Worm (Caenorhabditis elegans) whole organism, young adult: ENCODE measurements around the gene W09C2.8.
A peak's percentile ranks its signal among the peaks of the same experiment; 100 is the strongest.

Source experiments
- B0035.1 ChIP-seq: sonication (generic microtip); optimal IDR thresholded peaks from 2 replicates; lab custom pipeline; 2016; ENCODE audit warnings: missing genetic modification characterization, mild to moderate bottlenecking, missing compliant biosample characterization, missing genotype, missing genetic modification reagents
- B0336.3 ChIP-seq: fragments of 200-800 bp; sonication (Bioruptor generic); IDR thresholded peaks from 2 replicates; pipeline ENCODE4 v1.3.6; 2022; ENCODE audit warnings: missing genetic modification characterization, missing compliant biosample characterization
- D2030.7 ChIP-seq: fragments of 200-800 bp; sonication (Bioruptor generic); IDR thresholded peaks from 2 replicates; pipeline ENCODE4 v1.3.6; 2022; ENCODE audit warnings: missing genetic modification reagents, missing genetic modification characterization, missing compliant biosample characterization
- F33H1.4 ChIP-seq: fragments of 200-800 bp; sonication (Bioruptor generic); IDR thresholded peaks from 2 replicates; pipeline ENCODE4 v1.3.6; 2022; ENCODE audit warnings: missing genetic modification reagents, missing genetic modification characterization, missing compliant biosample characterization
- F55B11.4 ChIP-seq: sonication (generic microtip); optimal IDR thresholded peaks from 2 replicates; lab custom pipeline; 2016; ENCODE audit warnings: missing compliant biosample characterization, missing genetic modification characterization, borderline replicate concordance; ENCODE audit not compliant: insufficient read depth
- K12H6.12 ChIP-seq: fragments of 200-800 bp; sonication (Bioruptor generic); optimal IDR thresholded peaks from 2 replicates; lab custom pipeline; 2018; ENCODE audit warnings: mild to moderate bottlenecking, missing genetic modification characterization, missing compliant biosample characterization
- Y56A3A.18 ChIP-seq: fragments of 200-800 bp; sonication (Bioruptor generic); IDR thresholded peaks from 2 replicates; pipeline ENCODE4 v1.3.6; 2022; ENCODE audit warnings: missing genetic modification reagents, missing genetic modification characterization, missing compliant biosample characterization
- Y95B8A.8 ChIP-seq: fragments of 200-800 bp; sonication (Bioruptor generic); IDR thresholded peaks from 2 replicates; pipeline ENCODE4 v1.3.6; 2022; ENCODE audit warnings: missing genetic modification reagents, missing genetic modification characterization, missing compliant biosample characterization
- ZK185.1 ChIP-seq: sonication (generic microtip); optimal IDR thresholded peaks from 2 replicates; lab custom pipeline; 2016; ENCODE audit warnings: mild to moderate bottlenecking, missing genetic modification characterization, missing compliant biosample characterization; ENCODE audit not compliant: poor library complexity, severe bottlenecking
- aptf-2 ChIP-seq: fragments of 200-800 bp; sonication (Bioruptor generic); conservative IDR thresholded peaks from 2 replicates; pipeline ENCODE4 v1.3.6; 2022; ENCODE audit warnings: missing genetic modification reagents, missing genetic modification characterization, missing compliant biosample characterization
- atf-7 ChIP-seq: sonication (generic microtip); optimal IDR thresholded peaks from 2 replicates; lab custom pipeline; 2017; ENCODE audit warnings: mild to moderate bottlenecking, missing genetic modification characterization, missing compliant biosample characterization
- attf-3 ChIP-seq: fragments of 200-800 bp; sonication (Bioruptor generic); conservative IDR thresholded peaks from 2 replicates; pipeline ENCODE4 v1.3.6; 2022; ENCODE audit warnings: missing genetic modification reagents, missing genetic modification characterization, missing compliant biosample characterization
- attf-5 ChIP-seq: fragments of 200-800 bp; sonication (Bioruptor generic); optimal IDR thresholded peaks from 2 replicates; lab custom pipeline; 2018; ENCODE audit warnings: mild to moderate bottlenecking, missing genetic modification characterization, missing compliant biosample characterization
- attf-6 ChIP-seq: fragments of 200-800 bp; sonication (Bioruptor generic); IDR thresholded peaks from 2 replicates; pipeline ENCODE4 v1.3.6; 2022; ENCODE audit warnings: missing genetic modification reagents, missing genetic modification characterization, missing compliant biosample characterization
- bed-1 ChIP-seq: fragments of 200-800 bp; sonication (Bioruptor generic); IDR thresholded peaks from 2 replicates; pipeline ENCODE4 v1.3.6; 2022; ENCODE audit warnings: missing genetic modification reagents, missing genetic modification characterization, missing compliant biosample characterization
- dox-1 ChIP-seq: fragments of 200-800 bp; sonication (Bioruptor generic); IDR thresholded peaks from 2 replicates; pipeline ENCODE4 v1.3.6; 2022; ENCODE audit warnings: missing genetic modification reagents, missing genetic modification characterization, missing compliant biosample characterization
- efl-1 ChIP-seq: fragments of 150-350 bp; optimal IDR thresholded peaks from 2 replicates; lab custom pipeline; 2014; ENCODE audit warnings: missing biosample characterization, missing genetic modification reagents, missing genetic modification characterization
- egl-18 ChIP-seq: fragments of 200-800 bp; sonication (Bioruptor generic); IDR thresholded peaks from 2 replicates; pipeline ENCODE4 v1.3.6; 2022; ENCODE audit warnings: missing genetic modification reagents, missing genetic modification characterization, missing compliant biosample characterization
- egl-44 ChIP-seq: fragments of 200-800 bp; sonication (Bioruptor generic); IDR thresholded peaks from 2 replicates; pipeline ENCODE4 v1.3.6; 2022; ENCODE audit warnings: missing genetic modification reagents, missing genetic modification characterization, missing compliant biosample characterization
- ets-4 ChIP-seq: fragments of 200-800 bp; sonication (Bioruptor generic); optimal IDR thresholded peaks from 2 replicates; lab custom pipeline; 2018; ENCODE audit warnings: mild to moderate bottlenecking, missing genetic modification characterization, missing compliant biosample characterization
- gei-17 ChIP-seq: fragments of 200-800 bp; sonication (Bioruptor generic); optimal IDR thresholded peaks from 2 replicates; lab custom pipeline; 2018; ENCODE audit warnings: mild to moderate bottlenecking, missing genetic modification characterization, missing compliant biosample characterization
- him-1 ChIP-seq: sonication (generic microtip); optimal IDR thresholded peaks from 2 replicates; lab custom pipeline; 2016; ENCODE audit warnings: missing genotype, missing genetic modification reagents, missing genetic modification characterization, missing compliant biosample characterization
- hmg-20 ChIP-seq: fragments of 200-800 bp; sonication (Bioruptor generic); IDR thresholded peaks from 2 replicates; pipeline ENCODE4 v1.3.6; 2022; ENCODE audit warnings: missing genetic modification reagents, missing genetic modification characterization, missing compliant biosample characterization
- hsf-1 ChIP-seq: fragments of 200-800 bp; sonication (Bioruptor generic); IDR thresholded peaks from 2 replicates; pipeline ENCODE4 v1.3.6; 2022; ENCODE audit warnings: missing genetic modification reagents, missing genetic modification characterization, missing compliant biosample characterization
- lsl-1 ChIP-seq: fragments of 200-800 bp; sonication (Bioruptor generic); optimal IDR thresholded peaks from 2 replicates; lab custom pipeline; 2018; ENCODE audit warnings: mild to moderate bottlenecking, missing genetic modification characterization, moderate library complexity, missing compliant biosample characterization
- lsy-27 ChIP-seq: sonication (generic microtip); optimal IDR thresholded peaks from 2 replicates; lab custom pipeline; 2017; ENCODE audit warnings: missing genetic modification characterization, mild to moderate bottlenecking, missing compliant biosample characterization, antibody characterized with exemption, missing genotype, borderline replicate concordance; ENCODE audit not compliant: insufficient read depth
- madf-6 ChIP-seq: fragments of 200-800 bp; sonication (Bioruptor generic); IDR thresholded peaks from 2 replicates; pipeline ENCODE4 v1.3.6; 2022; ENCODE audit warnings: missing genetic modification reagents, missing genetic modification characterization, missing compliant biosample characterization
- madf-8 ChIP-seq: fragments of 200-800 bp; sonication (Bioruptor generic); conservative IDR thresholded peaks from 2 replicates; pipeline ENCODE4 v1.3.6; 2022; ENCODE audit warnings: missing genetic modification reagents, missing genetic modification characterization, missing compliant biosample characterization
- mel-28 ChIP-seq: sonication (generic microtip); optimal IDR thresholded peaks from 2 replicates; lab custom pipeline; 2016; ENCODE audit warnings: borderline replicate concordance, mild to moderate bottlenecking, missing genetic modification characterization, missing compliant biosample characterization
- mes-4 ChIP-seq: sonication (generic microtip); optimal IDR thresholded peaks from 2 replicates; lab custom pipeline; 2016; ENCODE audit warnings: missing genotype, missing genetic modification characterization, missing compliant biosample characterization
- nhr-179 ChIP-seq: sonication (generic microtip); optimal IDR thresholded peaks from 2 replicates; lab custom pipeline; 2016; ENCODE audit warnings: mild to moderate bottlenecking, missing genetic modification characterization, missing compliant biosample characterization
- pbrm-1 ChIP-seq: fragments of 200-800 bp; sonication (Bioruptor generic); IDR thresholded peaks from 2 replicates; pipeline ENCODE4 v1.3.6; 2022; ENCODE audit warnings: missing genetic modification reagents, missing genetic modification characterization, missing compliant biosample characterization
- rcor-1 ChIP-seq: fragments of 200-800 bp; sonication (Bioruptor generic); IDR thresholded peaks from 2 replicates; pipeline ENCODE4 v1.3.6; 2022; ENCODE audit warnings: missing genetic modification reagents, missing genetic modification characterization, missing compliant biosample characterization
- sdz-38 ChIP-seq: sonication (generic microtip); optimal IDR thresholded peaks from 2 replicates; lab custom pipeline; 2016; ENCODE audit warnings: missing genotype, missing genetic modification characterization, missing compliant biosample characterization
- snpc-1.1 ChIP-seq: sonication (generic microtip); optimal IDR thresholded peaks from 2 replicates; lab custom pipeline; 2017; ENCODE audit warnings: missing genetic modification characterization, mild to moderate bottlenecking, missing compliant biosample characterization, antibody characterized with exemption, moderate library complexity, missing genotype, missing genetic modification reagents; ENCODE audit not compliant: insufficient read depth
- snpc-1.3 ChIP-seq: sonication (generic microtip); optimal IDR thresholded peaks from 2 replicates; lab custom pipeline; 2017; ENCODE audit warnings: missing genetic modification characterization, mild to moderate bottlenecking, missing compliant biosample characterization, antibody characterized with exemption, moderate library complexity, missing genotype, missing genetic modification reagents; ENCODE audit not compliant: insufficient read depth
- snpc-3.4 ChIP-seq: sonication (generic microtip); optimal IDR thresholded peaks from 2 replicates; lab custom pipeline; 2017; ENCODE audit warnings: missing genetic modification characterization, mild to moderate bottlenecking, missing compliant biosample characterization, antibody characterized with exemption, moderate library complexity, missing genotype, missing genetic modification reagents
- snpc-4 ChIP-seq, 5 experiments: fragments of 150-350 bp in 1 of 5; sonication (generic microtip) in 4 of 5; optimal IDR thresholded peaks; 2 replicates each; lab custom pipeline; 2014 to 2018; ENCODE audit warnings: missing genetic modification characterization in 5 of 5, missing biosample characterization in 3 of 5, antibody characterized with exemption in 2 of 5, mild to moderate bottlenecking in 2 of 5, missing compliant biosample characterization in 2 of 5, missing genotype in 2 of 5, moderate library complexity in 2 of 5, missing genetic modification reagents in 1 of 5
- tbp1 ChIP-seq: fragments of 200-800 bp; sonication (Bioruptor generic); optimal IDR thresholded peaks from 2 replicates; lab custom pipeline; 2018; ENCODE audit warnings: mild to moderate bottlenecking, missing genetic modification characterization, missing compliant biosample characterization
- unc-130 ChIP-seq: sonication (generic microtip); optimal IDR thresholded peaks from 2 replicates; lab custom pipeline; 2016; ENCODE audit warnings: missing genetic modification reagents, missing genetic modification characterization, missing compliant biosample characterization
- unc-62 ChIP-seq: fragments of 150-350 bp; optimal IDR thresholded peaks from 2 replicates; lab custom pipeline; 2014; ENCODE audit warnings: missing biosample characterization, missing genetic modification reagents, missing genetic modification characterization

Gene W09C2.8

DNA sequence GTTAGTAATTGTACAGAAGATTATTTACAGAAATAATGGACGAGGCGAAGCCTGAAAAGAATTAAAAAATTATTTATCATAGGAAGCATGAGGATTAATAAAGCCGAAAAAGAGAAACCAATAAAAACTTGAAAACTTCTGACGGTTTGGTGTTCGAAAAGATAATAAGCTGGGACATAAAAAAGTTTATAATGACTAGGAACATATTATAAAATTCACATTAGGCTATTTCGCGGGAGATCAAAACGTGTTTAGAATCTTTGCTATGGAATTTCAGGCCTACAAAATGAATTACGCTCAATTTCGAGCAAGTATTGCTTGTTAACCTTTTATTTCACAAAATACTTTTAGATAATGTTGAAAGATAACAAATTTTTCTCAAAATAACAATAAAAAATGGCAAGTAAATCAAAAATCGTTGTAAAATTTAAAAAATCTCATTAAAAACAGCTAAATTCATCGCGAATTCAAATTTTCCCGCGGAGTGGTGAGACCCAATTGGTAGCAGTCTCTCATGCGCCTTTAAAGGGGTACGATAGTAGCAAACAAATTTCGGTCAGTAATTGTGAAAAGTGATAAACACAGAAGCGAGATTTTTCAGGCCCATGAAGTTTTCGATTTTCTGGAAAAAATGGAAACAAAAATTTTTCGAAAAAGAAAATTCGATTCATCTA, 35.3 kb downstream of the W09C2.8 start, which contains the start of gene trcs-1 (continued):
- no peak for TF ChIP-seq Y56A3A.18 (GFP tag; lab: Robert Waterston, UW)
- TF ChIP-seq nhr-179 (tag; lab: Kevin White, UChicago), result no peak
- no peak for TF ChIP-seq F55B11.4 (tag; lab: Kevin White, UChicago)
- no peak for TF ChIP-seq aptf-2 (GFP tag; lab: Robert Waterston, UW)
- peak; percentile 98 for TF ChIP-seq efl-1 (GFP tag; lab: Kevin White, UChicago)
- 0 out of 2 replicates have a peak, but pooled peaks have one; percentile 63 for TF ChIP-seq Y95B8A.8 (GFP tag; lab: Robert Waterston, UW)
- no peak for TF ChIP-seq pbrm-1 (GFP tag; lab: Robert Waterston, UW)
- no peak for TF ChIP-seq K12H6.12 (tag; lab: Kevin White, UChicago)
- TF ChIP-seq attf-5, result no peak
- no peak for TF ChIP-seq ZK185.1 (tag; lab: Kevin White, UChicago)
- peak; percentile 98 for TF ChIP-seq madf-6 (GFP tag; lab: Robert Waterston, UW)
- TF ChIP-seq snpc-1.3 (tag; lab: Kevin White, UChicago), result peak; percentile 60
- TF ChIP-seq egl-18 (GFP tag; lab: Robert Waterston, UW), result no peak
- no peak for TF ChIP-seq gei-17 (GFP tag; lab: Kevin White, UChicago)
- no peak for TF ChIP-seq B0035.1
- TF ChIP-seq madf-8 (GFP tag; lab: Robert Waterston, UW), result peak; percentile 92
- TF ChIP-seq snpc-4 (GFP tag; optimal IDR thresholded peaks at IDR 0.05; lab: Kevin White, UChicago), result peak; percentile 66
- peak in 3 of 4 experiments; percentile 10 to 78 (median 26) for TF ChIP-seq snpc-4 (tag; optimal IDR thresholded peaks at IDR 0.05; lab: Kevin White, UChicago)
- TF ChIP-seq him-1 (tag; lab: Kevin White, UChicago), result peak; percentile 32
- TF ChIP-seq unc-130, result peak; percentile 40
- TF ChIP-seq F33H1.4 (GFP tag; lab: Robert Waterston, UW), result peak; percentile 96
- no peak for TF ChIP-seq unc-62 (GFP tag; lab: Kevin White, UChicago)
- TF ChIP-seq snpc-3.4 (tag; lab: Kevin White, UChicago), result peak; percentile 82
- TF ChIP-seq hsf-1 (GFP tag; lab: Robert Waterston, UW), result peak; percentile 55; the same call in 1 of the 2 replicates
- no peak for TF ChIP-seq atf-7 (tag; lab: Kevin White, UChicago)
- no peak for TF ChIP-seq mes-4
- TF ChIP-seq attf-6 (GFP tag; lab: Robert Waterston, UW), result 0 out of 2 replicates have a peak, but pooled peaks have one; percentile 64
- peak; percentile 98 for TF ChIP-seq lsl-1 (GFP tag; lab: Kevin White, UChicago)
- no peak for TF ChIP-seq mel-28
- 0 out of 2 replicates have a peak, but pooled peaks have one; percentile 53 for TF ChIP-seq attf-3 (GFP tag; lab: Robert Waterston, UW)
- peak; percentile 80; the same call in 1 of the 2 replicates for TF ChIP-seq dox-1 (GFP tag; lab: Robert Waterston, UW)
- TF ChIP-seq sdz-38, result no peak
- peak; percentile 77; the same call in 1 of the 2 replicates for TF ChIP-seq D2030.7 (GFP tag; lab: Robert Waterston, UW)
- peak; percentile 71; the same call in 1 of the 2 replicates for TF ChIP-seq rcor-1 (GFP tag; lab: Robert Waterston, UW)
- TF ChIP-seq ets-4 (GFP tag; lab: Kevin White, UChicago), result no peak
- TF ChIP-seq egl-44 (GFP tag; lab: Robert Waterston, UW), result no peak
- no peak for TF ChIP-seq hmg-20 (GFP tag; lab: Robert Waterston, UW)
- peak; percentile 51 for TF ChIP-seq tbp1
- peak; percentile 70 for TF ChIP-seq B0336.3 (GFP tag; lab: Robert Waterston, UW)
- no peak for TF ChIP-seq lsy-27 (tag; lab: Kevin White, UChicago)
- TF ChIP-seq snpc-1.1, result peak; percentile 74
- no peak for TF ChIP-seq bed-1 (GFP tag; lab: Robert Waterston, UW)
